Worm (Caenorhabditis elegans) whole organism, early embryonic: ENCODE results near the gene H35N09.2.
A peak's percentile ranks its signal among the peaks of the same experiment; 100 is the strongest.
"Not testable (repeated sequence)": the region's sequence is repeated elsewhere in the genome, so short reads cannot be mapped to it uniquely, and the experiment has no call there.

ENCODE experiments used
- B0310.2 ChIP-seq: sonication (generic microtip); optimal IDR thresholded peaks from 2 replicates; lab custom pipeline; 2016; ENCODE audit warnings: mild to moderate bottlenecking, missing genetic modification characterization, missing compliant biosample characterization
- F13C5.2 ChIP-seq: sonication (generic microtip); optimal IDR thresholded peaks from 2 replicates; lab custom pipeline; 2017; ENCODE audit warnings: mild to moderate bottlenecking, missing genetic modification characterization, inconsistent platforms, missing compliant biosample characterization
- aly-1 ChIP-seq: sonication (generic microtip); optimal IDR thresholded peaks from 2 replicates; lab custom pipeline; 2016; ENCODE audit warnings: missing genetic modification characterization, missing compliant biosample characterization
- ama-1 ChIP-seq: fragments of 150-350 bp; optimal IDR thresholded peaks from 2 replicates; lab custom pipeline; 2014
- ceh-13 ChIP-seq: fragments of 200-800 bp; sonication (Bioruptor generic); optimal IDR thresholded peaks from 2 replicates; lab custom pipeline; 2018; ENCODE audit warnings: mild to moderate bottlenecking, missing genetic modification characterization, missing compliant biosample characterization
- ceh-36 ChIP-seq: sonication (generic microtip); optimal IDR thresholded peaks from 2 replicates; lab custom pipeline; 2016; ENCODE audit warnings: missing genetic modification characterization, inconsistent platforms, missing compliant biosample characterization
- ets-7 ChIP-seq: sonication (generic microtip); optimal IDR thresholded peaks from 2 replicates; lab custom pipeline; 2016; ENCODE audit warnings: missing genotype, missing genetic modification characterization, missing compliant biosample characterization
- flt-1 ChIP-seq: fragments of 200-800 bp; sonication (Bioruptor generic); IDR thresholded peaks from 2 replicates; pipeline ENCODE4 v1.3.6; 2022; ENCODE audit warnings: missing genetic modification characterization, missing compliant biosample characterization
- hmbx-1 ChIP-seq: sonication (generic microtip); optimal IDR thresholded peaks from 2 replicates; lab custom pipeline; 2016; ENCODE audit warnings: mild to moderate bottlenecking, missing genetic modification characterization, missing compliant biosample characterization
- hmg-4 ChIP-seq: fragments of 200-800 bp; sonication (Bioruptor generic); optimal IDR thresholded peaks from 2 replicates; lab custom pipeline; 2018; ENCODE audit warnings: mild to moderate bottlenecking, missing genetic modification characterization, missing compliant biosample characterization
- hnd-1 ChIP-seq: sonication (generic microtip); optimal IDR thresholded peaks from 2 replicates; lab custom pipeline; 2016; ENCODE audit warnings: missing genetic modification characterization, missing compliant biosample characterization
- pes-1 ChIP-seq: fragments of 200-800 bp; sonication (Bioruptor generic); IDR thresholded peaks from 2 replicates; pipeline ENCODE4 v1.3.6; 2022; ENCODE audit warnings: missing genetic modification reagents, missing genetic modification characterization, missing compliant biosample characterization
- scrt-1 ChIP-seq: fragments of 200-800 bp; sonication (Bioruptor generic); IDR thresholded peaks from 2 replicates; pipeline ENCODE4 v1.3.6; 2022; ENCODE audit warnings: missing genetic modification characterization, missing compliant biosample characterization
- sea-1 ChIP-seq: fragments of 200-800 bp; sonication (Bioruptor generic); conservative IDR thresholded peaks from 2 replicates; pipeline ENCODE4 v1.3.6; 2022; ENCODE audit warnings: missing genetic modification characterization, missing compliant biosample characterization
- tbx-11 ChIP-seq: fragments of 200-800 bp; sonication (Bioruptor generic); IDR thresholded peaks from 2 replicates; pipeline ENCODE4 v1.3.6; 2022; ENCODE audit warnings: missing genetic modification characterization, missing compliant biosample characterization
- tbx-37 ChIP-seq: fragments of 200-800 bp; sonication (Bioruptor generic); conservative IDR thresholded peaks from 2 replicates; pipeline ENCODE4 v1.3.6; 2022; ENCODE audit warnings: missing genetic modification reagents, missing genetic modification characterization, missing compliant biosample characterization
- tra-4 ChIP-seq: sonication (generic microtip); optimal IDR thresholded peaks from 2 replicates; lab custom pipeline; 2017; ENCODE audit warnings: missing genetic modification characterization, missing compliant biosample characterization

The H35N09.2 gene

DNA sequence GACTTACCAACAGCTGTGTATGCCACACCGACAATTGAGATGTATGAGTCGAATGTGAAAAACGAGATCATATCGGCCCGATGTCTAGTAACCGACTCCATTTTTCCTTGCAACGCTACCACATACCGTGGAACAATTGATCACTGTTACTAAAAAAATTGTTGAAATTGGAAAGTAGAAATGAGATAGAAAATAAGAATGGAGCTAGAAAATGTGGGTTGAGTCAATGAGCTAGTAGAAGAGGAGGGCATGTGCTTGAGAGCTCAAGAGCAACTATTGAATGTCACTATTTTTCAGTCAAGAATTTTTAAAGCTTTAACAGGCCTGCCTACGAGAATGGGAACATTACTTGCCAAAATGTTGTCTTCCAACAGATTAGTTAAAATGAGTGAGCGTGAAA is 20.2 kb upstream of the H35N09.2 start, which contains the start of gene K01A12.3:
Gene K01A12.3, minus strand, starts transcription at position 101 of the 400 bp plus-strand sequence.
- no peak for TF ChIP-seq hmg-4
- no peak for TF ChIP-seq hnd-1 (tag; lab: Kevin White, UChicago)
- no peak for TF ChIP-seq ceh-36 (tag; lab: Kevin White, UChicago)

DNA sequence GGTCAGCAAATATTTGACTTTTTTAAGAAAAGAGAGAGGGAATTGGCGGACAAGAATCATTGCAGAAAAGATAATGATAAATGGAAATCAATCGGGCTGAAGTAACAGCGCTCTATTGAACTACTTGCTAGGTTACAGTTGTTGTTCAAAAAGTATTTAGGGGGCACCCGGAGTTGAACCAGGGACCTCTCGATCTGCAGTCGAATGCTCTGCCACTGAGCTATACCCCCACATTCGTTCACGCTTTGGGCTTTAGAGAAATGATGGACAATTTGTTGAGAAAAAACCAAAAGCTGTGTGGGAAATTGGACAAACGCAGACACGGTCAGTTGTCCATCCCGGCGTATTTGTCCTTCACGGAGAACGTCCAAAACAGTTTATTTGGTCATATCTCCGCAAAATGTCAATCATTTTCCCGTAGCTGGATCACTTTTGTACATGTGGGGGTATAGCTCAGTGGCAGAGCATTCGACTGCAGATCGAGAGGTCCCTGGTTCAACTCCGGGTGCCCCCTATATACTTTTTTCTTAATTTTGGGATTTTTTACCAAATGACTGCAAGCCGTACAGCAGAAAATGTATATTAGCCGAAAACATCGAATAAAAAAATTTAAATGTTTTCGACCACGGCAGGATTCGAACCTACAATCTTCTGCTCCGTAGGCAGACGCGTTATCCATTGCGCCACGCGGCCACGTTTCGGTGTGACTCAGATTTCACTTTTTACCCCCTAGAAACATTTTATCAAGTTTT is 19.2 kb upstream of the H35N09.2 start:
- peak; percentile 36 for TF ChIP-seq hnd-1 (tag; lab: Kevin White, UChicago)
- peak; percentile 42; the same call in 1 of the 2 replicates for TF ChIP-seq sea-1 (GFP tag; lab: Robert Waterston, UW)
- no peak for TF ChIP-seq F13C5.2 (tag; lab: Kevin White, UChicago)
- no peak for TF ChIP-seq ceh-13 (GFP tag; lab: Kevin White, UChicago)
- TF ChIP-seq hmg-4, result no peak
- TF ChIP-seq pes-1 (GFP tag; lab: Robert Waterston, UW), result peak; percentile 52; the same call in 1 of the 2 replicates
- peak; percentile 40 for TF ChIP-seq ceh-36 (tag; lab: Kevin White, UChicago)
- TF ChIP-seq tra-4 (tag; lab: Kevin White, UChicago), result no peak
- TF ChIP-seq aly-1, result no peak
- TF ChIP-seq scrt-1, result 0 out of 2 replicates have a peak, but pooled peaks have one; percentile 50
- TF ChIP-seq tbx-37 (GFP tag; lab: Robert Waterston, UW), result no peak
- TF ChIP-seq ets-7, result no peak
- TF ChIP-seq tbx-11 (GFP tag; lab: Robert Waterston, UW), result 0 out of 2 replicates have a peak, but pooled peaks have one; percentile 5
- TF ChIP-seq ama-1 (lab: Kevin White, UChicago), result no peak
- TF ChIP-seq flt-1 (GFP tag; lab: Robert Waterston, UW), result 0 out of 2 replicates have a peak, but pooled peaks have one; percentile 10
- no peak for TF ChIP-seq B0310.2 (tag; lab: Kevin White, UChicago)
- no peak for TF ChIP-seq hmbx-1 (tag; lab: Kevin White, UChicago)

DNA sequence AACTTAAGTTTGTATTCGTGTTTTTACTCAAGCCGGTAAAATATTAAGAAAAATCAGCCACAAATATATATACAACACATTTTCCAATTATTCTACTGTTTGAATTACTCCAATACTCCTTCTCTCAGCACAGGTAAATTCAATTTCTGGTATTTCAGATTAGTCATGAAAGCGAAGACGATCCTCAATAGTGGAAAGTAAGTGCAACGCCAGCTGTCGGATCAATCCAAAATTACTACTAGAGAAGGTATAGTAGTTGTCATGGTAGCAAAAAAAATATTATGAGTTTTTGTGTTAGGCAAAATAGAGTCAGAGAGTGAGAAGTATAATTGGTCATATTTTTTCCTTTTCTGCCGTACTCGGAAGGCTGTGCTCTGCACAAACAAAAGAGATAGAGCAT is 8.2 kb upstream of the H35N09.2 start, which contains the start of gene K01A12.2:
Gene K01A12.2, plus strand, starts transcription at position 301 of the 400 bp plus-strand sequence.
- TF ChIP-seq B0310.2 (tag; lab: Kevin White, UChicago) (no peak), sea-1 (GFP tag; lab: Robert Waterston, UW) (no peak), flt-1 (GFP tag; lab: Robert Waterston, UW) (no peak), tbx-11 (GFP tag; lab: Robert Waterston, UW) (no peak), hnd-1 (tag; lab: Kevin White, UChicago) (no peak)

- no peak for TF ChIP-seq hnd-1 (tag; lab: Kevin White, UChicago)
- no peak for TF ChIP-seq F13C5.2 (tag; lab: Kevin White, UChicago)
- no peak for TF ChIP-seq ets-7
- no peak for TF ChIP-seq aly-1
- TF ChIP-seq B0310.2 (tag; lab: Kevin White, UChicago), result no peak
- TF ChIP-seq tbx-37 (GFP tag; lab: Robert Waterston, UW), result no peak
Observed at ce11 chrX:8612278-8612677, 7.4 kb upstream of the H35N09.2 start.

ce11 chrX:8610606-8611005 is 5.7 kb upstream of the H35N09.2 start, which contains the start of gene K01A12.4:
Gene K01A12.4, plus strand, starts transcription at chrX:8610906.
- TF ChIP-seq B0310.2, hnd-1, hmbx-1 (tag; lab: Kevin White, UChicago): not testable (repeated sequence)

- TF ChIP-seq flt-1 (GFP tag; lab: Robert Waterston, UW), result no peak
- no peak; the same call in 1 of the 2 replicates for TF ChIP-seq tbx-37 (GFP tag; lab: Robert Waterston, UW)
- no peak for TF ChIP-seq ceh-36 (tag; lab: Kevin White, UChicago)
- no peak for TF ChIP-seq F13C5.2 (tag; lab: Kevin White, UChicago)
- no peak for TF ChIP-seq tbx-11 (GFP tag; lab: Robert Waterston, UW)
- no peak for TF ChIP-seq ceh-13 (GFP tag; lab: Kevin White, UChicago)
- no peak for TF ChIP-seq hnd-1 (tag; lab: Kevin White, UChicago)
- TF ChIP-seq scrt-1, result no peak
- TF ChIP-seq pes-1 (GFP tag; lab: Robert Waterston, UW), result no peak
- TF ChIP-seq ama-1 (lab: Kevin White, UChicago), result no peak
- TF ChIP-seq aly-1, result no peak
- no peak for TF ChIP-seq B0310.2 (tag; lab: Kevin White, UChicago)
Observed at ce11 chrX:8608756-8609155, 3.9 kb upstream of the H35N09.2 start.

DNA sequence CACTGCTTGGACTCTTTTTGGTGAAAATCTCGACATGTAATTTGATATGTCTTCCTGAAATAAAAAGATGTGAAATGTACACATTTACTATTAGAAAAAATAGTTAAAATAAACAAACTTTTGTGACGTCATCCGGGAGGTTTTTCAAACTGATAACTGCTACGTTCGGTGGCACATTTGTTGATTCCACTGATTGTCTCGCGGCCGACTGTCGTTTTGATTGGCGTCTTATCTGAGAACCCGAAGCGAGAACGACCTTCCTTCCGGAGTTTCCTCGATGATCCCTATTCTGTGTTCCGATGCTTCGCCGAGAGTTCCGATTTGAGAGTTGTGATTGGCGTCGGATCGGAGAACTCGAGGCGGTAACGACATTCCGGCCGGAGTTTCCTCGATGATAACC is 698 bp downstream of the H35N09.2 start:
- TF ChIP-seq ceh-13 (GFP tag; lab: Kevin White, UChicago) (no peak), hmg-4 (no peak), F13C5.2 (tag; lab: Kevin White, UChicago) (no peak), B0310.2 (tag; lab: Kevin White, UChicago) (no peak), ama-1 (lab: Kevin White, UChicago) (no peak), tra-4 (tag; lab: Kevin White, UChicago) (no peak), sea-1 (GFP tag; lab: Robert Waterston, UW) (no peak), pes-1 (GFP tag; lab: Robert Waterston, UW) (no peak), tbx-11 (GFP tag; lab: Robert Waterston, UW) (no peak), ets-7 (no peak), scrt-1 (no peak), tbx-37 (GFP tag; lab: Robert Waterston, UW) (no peak), aly-1 (no peak), ceh-36 (tag; lab: Kevin White, UChicago) (no peak), hmbx-1 (tag; lab: Kevin White, UChicago) (no peak), hnd-1 (tag; lab: Kevin White, UChicago) (no peak), flt-1 (GFP tag; lab: Robert Waterston, UW) (no peak)
